Worm (Caenorhabditis elegans): ENCODE measurements around the gene Y22F5A.11.

DNA sequence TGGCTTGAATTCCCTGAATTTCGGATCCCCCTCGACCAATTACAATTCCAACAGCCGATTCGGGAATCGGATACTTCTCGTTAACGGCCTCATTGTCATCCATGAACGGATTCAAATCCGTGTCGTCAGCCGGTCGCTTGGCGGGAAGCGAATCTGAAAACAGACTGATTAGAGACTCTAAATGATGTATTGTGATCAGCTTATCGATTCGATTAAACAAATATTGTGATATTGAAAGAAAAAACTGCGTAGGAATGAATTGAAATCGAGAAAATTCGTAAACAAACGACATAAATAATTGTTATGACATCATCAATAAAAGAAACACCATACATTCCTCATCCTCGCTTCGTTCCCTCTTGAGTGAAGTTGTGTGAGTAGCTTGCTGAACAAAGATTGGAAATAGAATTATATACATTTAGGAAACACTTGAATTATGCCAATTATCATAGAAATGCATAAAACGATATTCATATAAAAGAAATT, 37.4 kb downstream of the Y22F5A.11 start:
- TF ChIP-seq aha-1 (tag) (no peak), snpc-4 (tag; optimal IDR thresholded peaks at IDR 0.05) (no peak), zip-11 (GFP tag; IDR thresholded peaks at IDR 0.05) (no peak), php-3 (GFP tag; IDR thresholded peaks at IDR 0.05) (no peak), lsy-2 (tag; optimal IDR thresholded peaks at IDR 0.05) (no peak), snpc-1.2 (GFP tag; IDR thresholded peaks at IDR 0.05) (no peak), pha-4 (GFP tag; IDR thresholded peaks at IDR 0.05) (peak; percentile 50; the same call in 1 of the 2 replicates), pha-4 (tag; optimal IDR thresholded peaks at IDR 0.05) (no peak), dmd-9 (GFP tag; IDR thresholded peaks at IDR 0.05) (no peak), rbr-2 (tag; optimal IDR thresholded peaks at IDR 0.05) (no peak), skn-1 (tag; optimal IDR thresholded peaks at IDR 0.05) (no peak)

Measured in whole organism, L4 larva.